Worm (Caenorhabditis elegans) whole organism, L4 larva: Measurements from ENCODE around the gene T11F9.7.
"Not testable (repeated sequence)": the region's sequence is repeated elsewhere in the genome, so short reads cannot be mapped to it uniquely, and the experiment has no call there.

Experiments used
- F44E2.7 ChIP-seq: fragments of 200-800 bp; sonication (Bioruptor generic); IDR thresholded peaks from 2 replicates; pipeline ENCODE4 v2.1.2; 2022; ENCODE audit warnings: missing genetic modification characterization, missing compliant biosample characterization
- T26A8.4 ChIP-seq: fragments of 200-800 bp; sonication (Bioruptor generic); IDR thresholded peaks from 2 replicates; pipeline ENCODE4 v1.3.6; 2022; ENCODE audit warnings: missing genetic modification characterization, missing compliant biosample characterization
- ZK546.5 ChIP-seq, 2 experiments: sonication (generic microtip); optimal IDR thresholded peaks; 2 replicates each; lab custom pipeline; 2017; ENCODE audit warnings: missing biosample characterization in 2 of 2, missing genetic modification characterization in 2 of 2
- aha-1 ChIP-seq: fragments of 150-350 bp; peaks from one replicate; lab custom pipeline; 2014; ENCODE audit warnings: missing biosample characterization, missing genetic modification characterization
- aly-2 ChIP-seq: sonication (generic microtip); optimal IDR thresholded peaks from 2 replicates; lab custom pipeline; 2018; ENCODE audit warnings: missing biosample characterization, missing genetic modification characterization
- attf-4 ChIP-seq: sonication (generic microtip); optimal IDR thresholded peaks from 3 replicates; lab custom pipeline; 2017; ENCODE audit warnings: missing biosample characterization, missing genetic modification characterization
- ceh-62 ChIP-seq: sonication (generic microtip); optimal IDR thresholded peaks from 2 replicates; lab custom pipeline; 2017; ENCODE audit warnings: missing biosample characterization, missing genetic modification characterization
- ces-1 ChIP-seq: fragments of 150-350 bp; sonication (generic microtip); optimal IDR thresholded peaks from 4 replicates; lab custom pipeline; 2014; ENCODE audit warnings: missing biosample characterization, missing genetic modification reagents, missing genetic modification characterization
- cey-2 ChIP-seq: sonication (generic microtip); optimal IDR thresholded peaks from 3 replicates; lab custom pipeline; 2017; ENCODE audit warnings: missing genetic modification characterization, mild to moderate bottlenecking, missing compliant biosample characterization, antibody characterized with exemption, borderline replicate concordance; ENCODE audit not compliant: insufficient read depth
- dmd-6 ChIP-seq: fragments of 200-800 bp; sonication (Bioruptor generic); IDR thresholded peaks from 2 replicates; pipeline ENCODE4 v1.3.6; 2022; ENCODE audit warnings: missing genetic modification reagents, missing genetic modification characterization, missing compliant biosample characterization
- egl-27 ChIP-seq: sonication (generic microtip); optimal IDR thresholded peaks from 3 replicates; lab custom pipeline; 2017; ENCODE audit warnings: missing biosample characterization, missing genetic modification reagents, missing genetic modification characterization
- fkh-10 ChIP-seq: fragments of 150-350 bp; optimal IDR thresholded peaks from 2 replicates; lab custom pipeline; 2014; ENCODE audit warnings: missing biosample characterization, missing genetic modification reagents, missing genetic modification characterization
- lin-13 ChIP-seq: fragments of 150-350 bp; optimal IDR thresholded peaks from 2 replicates; lab custom pipeline; 2014; ENCODE audit warnings: missing biosample characterization, missing genetic modification reagents, missing genetic modification characterization
- lin-38 ChIP-seq: fragments of 200-800 bp; sonication (Bioruptor generic); IDR thresholded peaks from 2 replicates; pipeline ENCODE4 v1.3.6; 2022; ENCODE audit warnings: missing genetic modification reagents, missing genetic modification characterization, missing compliant biosample characterization
- lin-39 ChIP-seq: fragments of 150-350 bp; optimal IDR thresholded peaks from 2 replicates; lab custom pipeline; 2014; ENCODE audit warnings: missing biosample characterization, missing genetic modification reagents, missing genetic modification characterization
- lsy-2 ChIP-seq, 2 experiments: fragments of 150-350 bp in 1 of 2; sonication (generic microtip) in 1 of 2; optimal IDR thresholded peaks; 2 replicates each; lab custom pipeline; 2014 to 2017; ENCODE audit warnings: missing biosample characterization in 2 of 2, missing genetic modification characterization in 2 of 2
- mdt-29 ChIP-seq: fragments of 200-800 bp; sonication (Bioruptor generic); IDR thresholded peaks from 2 replicates; pipeline ENCODE4 v1.3.6; 2022; ENCODE audit warnings: missing genetic modification reagents, missing genetic modification characterization, missing compliant biosample characterization
- nhr-10 ChIP-seq: fragments of 150-350 bp; optimal IDR thresholded peaks from 2 replicates; lab custom pipeline; 2014; ENCODE audit warnings: missing biosample characterization, missing genetic modification characterization
- nhr-11 ChIP-seq: fragments of 150-350 bp; optimal IDR thresholded peaks from 2 replicates; lab custom pipeline; 2014; ENCODE audit warnings: missing biosample characterization, missing genetic modification characterization
- nhr-111 ChIP-seq: fragments of 200-800 bp; sonication (Bioruptor generic); optimal IDR thresholded peaks from 2 replicates; lab custom pipeline; 2018; ENCODE audit warnings: mild to moderate bottlenecking, missing genetic modification characterization, missing compliant biosample characterization
- nhr-237 ChIP-seq: sonication (generic microtip); optimal IDR thresholded peaks from 2 replicates; lab custom pipeline; 2017; ENCODE audit warnings: missing biosample characterization, missing genetic modification characterization
- snpc-4 ChIP-seq: fragments of 150-350 bp; optimal IDR thresholded peaks from 2 replicates; lab custom pipeline; 2014; ENCODE audit warnings: missing biosample characterization, missing genetic modification characterization
- unc-39 ChIP-seq: sonication (generic microtip); optimal IDR thresholded peaks from 2 replicates; lab custom pipeline; 2017; ENCODE audit warnings: missing biosample characterization, missing genetic modification characterization
- unc-62 ChIP-seq, 3 experiments: fragments of 150-350 bp in 1 of 3; sonication (generic microtip); optimal IDR thresholded peaks in 2 of 3; peaks in 1 of 3; 1 replicate in 1 of 3; 2 replicates in 2 of 3; lab custom pipeline; 2014 to 2017; ENCODE audit warnings: missing biosample characterization in 3 of 3, missing genetic modification characterization in 3 of 3, missing genetic modification reagents in 3 of 3, missing genotype in 1 of 3
- zfp-3 ChIP-seq: fragments of 200-800 bp; sonication (Bioruptor generic); conservative IDR thresholded peaks from 2 replicates; pipeline ENCODE4 v1.3.6; 2022; ENCODE audit warnings: missing genetic modification reagents, missing genetic modification characterization, missing compliant biosample characterization

The T11F9.7 gene

ce11 chrV:11475638-11476037 is at the start of gene T11F9.7:
Gene T11F9.7 (plus strand): TSS chrV:11475938.
- not testable (repeated sequence) for TF ChIP-seq nhr-11; ZK546.5 (tag; optimal IDR thresholded peaks at IDR 0.05; lab: Kevin White, UChicago); lin-39 (tag; lab: Kevin White, UChicago)

ce11 chrV:11428728-11429127 is 47.0 kb upstream of the T11F9.7 start:
- peak; percentile 71 for TF ChIP-seq ces-1 (GFP tag; lab: Kevin White, UChicago)
- TF ChIP-seq attf-4 (tag; lab: Kevin White, UChicago) = no peak

ce11 chrV:11430823-11431222 is 44.9 kb upstream of the T11F9.7 start:
- TF ChIP-seq T26A8.4 (no peak), ceh-62 (tag; lab: Kevin White, UChicago) (no peak), fkh-10 (GFP tag; lab: Kevin White, UChicago) (peak; percentile 17), aly-2 (no peak), zfp-3 (GFP tag; lab: Robert Waterston, UW) (no peak), unc-39 (tag; lab: Kevin White, UChicago) (no peak), nhr-10 (tag; lab: Kevin White, UChicago) (no peak)

- TF ChIP-seq cey-2 (tag; lab: Kevin White, UChicago) = no peak
- TF ChIP-seq unc-62 (GFP tag; optimal IDR thresholded peaks at IDR 0.05 in 1 of 2; lab: Kevin White, UChicago) = peak in 1 of 2 experiments; percentile 91
- TF ChIP-seq unc-62 (tag; optimal IDR thresholded peaks at IDR 0.05; lab: Kevin White, UChicago) = no peak
These were observed 40.5 kb upstream of the T11F9.7 start for ce11 chrV:11435242-11435641.

- TF ChIP-seq T26A8.4 = no peak
- TF ChIP-seq egl-27 = no peak
- no peak for TF ChIP-seq nhr-111 (GFP tag; lab: Kevin White, UChicago)
- no peak for TF ChIP-seq lin-39 (tag; lab: Kevin White, UChicago)
- TF ChIP-seq dmd-6 (GFP tag; lab: Robert Waterston, UW) = no peak
- peak; percentile 80 for TF ChIP-seq aha-1 (tag; lab: Kevin White, UChicago)
- TF ChIP-seq lin-38 (GFP tag; lab: Robert Waterston, UW) = no peak
- TF ChIP-seq, all 104 proteins: peak for 1
These were observed 39.3 kb upstream of the T11F9.7 start for ce11 chrV:11436407-11436806.

- TF ChIP-seq snpc-4 (tag; lab: Kevin White, UChicago) = no peak
These were observed 37.3 kb upstream of the T11F9.7 start, which contains the start of gene dmsr-1 for ce11 chrV:11438464-11438863. Gene dmsr-1 (plus strand): TSS chrV:11438764.

ce11 chrV:11439202-11439601 is 36.5 kb upstream of the T11F9.7 start:
- TF ChIP-seq F44E2.7 (no peak), nhr-237 (no peak), mdt-29 (GFP tag; lab: Robert Waterston, UW) (no peak), T26A8.4 (no peak), unc-62 (GFP tag; optimal IDR thresholded peaks at IDR 0.05 in 1 of 2; lab: Kevin White, UChicago) (peak in 1 of 2 experiments; percentile 94), unc-62 (tag; optimal IDR thresholded peaks at IDR 0.05; lab: Kevin White, UChicago) (no peak), egl-27 (no peak), attf-4 (tag; lab: Kevin White, UChicago) (no peak)
- TF ChIP-seq, all 104 proteins: peak for 1

ce11 chrV:11443503-11443902 is 32.2 kb upstream of the T11F9.7 start, which contains the start of gene F57B7.2:
Gene F57B7.2 (minus strand): TSS chrV:11443603.
- TF ChIP-seq zfp-3 (GFP tag; lab: Robert Waterston, UW) (no peak), lsy-2 (tag; optimal IDR thresholded peaks at IDR 0.05; lab: Kevin White, UChicago) (peak in 1 of 2 experiments; percentile 20), lin-13 (no peak)
